ENCODE assay signal across 7 worm cellular contexts in genomic region chrIII:6863901-6864300, ce11.
A peak's percentile ranks its signal among the peaks of the same experiment; 100 is the strongest.
TF ChIP-seq lines count a peak whose summit lies in the region.

TSS of gene sma-3 (minus strand) at chrIII:6863968.

TF ChIP-seq in whole organism, L1 larva, 84 proteins besides CTCF, POLR2A, EP300 and RAD21 (continues in another document):
- no peak for TF ChIP-seq aha-1 (tag; optimal IDR thresholded peaks at IDR 0.05; lab: Kevin White, UChicago)
- no peak for TF ChIP-seq nhr-19 (GFP tag; conservative IDR thresholded peaks at IDR 0.05; lab: Robert Waterston, UW)
- no peak for TF ChIP-seq C34B4.2 (tag; optimal IDR thresholded peaks at IDR 0.05; lab: Kevin White, UChicago)
- peak; percentile 3 for TF ChIP-seq snu-23 (GFP tag; optimal IDR thresholded peaks at IDR 0.05; lab: Kevin White, UChicago)
- TF ChIP-seq Y116A8C.19 (tag; optimal IDR thresholded peaks at IDR 0.05; lab: Kevin White, UChicago; ENCODE audit: borderline replicate concordance) = no peak
- TF ChIP-seq nhr-85 (tag; lab: Kevin White, UChicago) = no peak
- TF ChIP-seq efl-3 (GFP tag; optimal IDR thresholded peaks at IDR 0.05; lab: Kevin White, UChicago) = no peak
- no peak for TF ChIP-seq ceh-8 (GFP tag; optimal IDR thresholded peaks at IDR 0.05; lab: Kevin White, UChicago)
- TF ChIP-seq unc-130 (tag; optimal IDR thresholded peaks at IDR 0.05; lab: Kevin White, UChicago) = no peak
- peak in 1 of 2 experiments; percentile 22 for TF ChIP-seq lin-35 (GFP tag; optimal IDR thresholded peaks at IDR 0.05; lab: Kevin White, UChicago)
- no peak for TF ChIP-seq nhr-76 (tag; optimal IDR thresholded peaks at IDR 0.05; lab: Kevin White, UChicago)
- TF ChIP-seq lin-13 (GFP tag; optimal IDR thresholded peaks at IDR 0.05; lab: Kevin White, UChicago) = no peak
- no peak for TF ChIP-seq alr-1 (tag; optimal IDR thresholded peaks at IDR 0.05; lab: Kevin White, UChicago; ENCODE audit: borderline replicate concordance)

TF ChIP-seq in whole organism, L2 larva, 48 proteins besides CTCF, POLR2A, EP300 and RAD21 (continues in another document):
- TF ChIP-seq crh-2 (tag; optimal IDR thresholded peaks at IDR 0.05; lab: Kevin White, UChicago) = peak; percentile 19
- no peak for TF ChIP-seq snpc-4 (tag; optimal IDR thresholded peaks at IDR 0.05; lab: Kevin White, UChicago)
- TF ChIP-seq ZK546.5 (tag; optimal IDR thresholded peaks at IDR 0.05; lab: Kevin White, UChicago) = no peak
- TF ChIP-seq C34F6.9 (tag; optimal IDR thresholded peaks at IDR 0.05; lab: Kevin White, UChicago) = peak; percentile 49
- TF ChIP-seq alr-1 (tag; optimal IDR thresholded peaks at IDR 0.05; lab: Kevin White, UChicago) = no peak
- TF ChIP-seq nhr-129 (tag; optimal IDR thresholded peaks at IDR 0.05; lab: Kevin White, UChicago) = peak; percentile 1
- no peak for TF ChIP-seq sem-4 (tag; optimal IDR thresholded peaks at IDR 0.05; lab: Kevin White, UChicago)
- TF ChIP-seq elt-1 (tag; optimal IDR thresholded peaks at IDR 0.05; lab: Kevin White, UChicago) = no peak
- no peak for TF ChIP-seq F13H6.1 (tag; optimal IDR thresholded peaks at IDR 0.05; lab: Kevin White, UChicago)
- no peak for TF ChIP-seq peb-1 (tag; optimal IDR thresholded peaks at IDR 0.05; lab: Kevin White, UChicago)
- TF ChIP-seq egl-27 (tag; optimal IDR thresholded peaks at IDR 0.05; lab: Kevin White, UChicago) = no peak
- no peak for TF ChIP-seq ceh-82 (tag; optimal IDR thresholded peaks at IDR 0.05; lab: Kevin White, UChicago)
- TF ChIP-seq nhr-11 (tag; optimal IDR thresholded peaks at IDR 0.05; lab: Kevin White, UChicago) = no peak
- TF ChIP-seq mbf-1 (tag; optimal IDR thresholded peaks at IDR 0.05; lab: Kevin White, UChicago) = no peak

TF ChIP-seq in whole organism, L3 larva, 47 proteins besides CTCF, POLR2A, EP300 and RAD21:
- peak; percentile 21 for TF ChIP-seq nfya-1 (tag; optimal IDR thresholded peaks at IDR 0.05; lab: Kevin White, UChicago; ENCODE audit: insufficient read depth)
- TF ChIP-seq aly-2 (tag; optimal IDR thresholded peaks at IDR 0.05; lab: Kevin White, UChicago) = no peak
- TF ChIP-seq nhr-23 (tag; optimal IDR thresholded peaks at IDR 0.05; lab: Kevin White, UChicago) = peak; percentile 15
- TF ChIP-seq ceh-28 (tag; optimal IDR thresholded peaks at IDR 0.05; lab: Kevin White, UChicago) = peak; percentile 69
- peak; percentile 73 for TF ChIP-seq elt-2 (tag; optimal IDR thresholded peaks at IDR 0.05; lab: Kevin White, UChicago)
- TF ChIP-seq elt-3 (tag; optimal IDR thresholded peaks at IDR 0.05; lab: Kevin White, UChicago) = peak in 2 of 3 experiments; percentile 47 to 50
- peak; percentile 60 for TF ChIP-seq pqm-1 (tag; optimal IDR thresholded peaks at IDR 0.05; lab: Kevin White, UChicago)
- no peak for TF ChIP-seq eor-1 (tag; optimal IDR thresholded peaks at IDR 0.05; lab: Kevin White, UChicago)
- TF ChIP-seq snpc-4 (tag; optimal IDR thresholded peaks at IDR 0.05; lab: Kevin White, UChicago) = no peak
- TF ChIP-seq pha-4 (tag; optimal IDR thresholded peaks at IDR 0.05; lab: Kevin White, UChicago) = peak; percentile 75

TF ChIP-seq in whole organism, L4 larva, 104 proteins besides CTCF, POLR2A, EP300 and RAD21 (continues in another document):
- TF ChIP-seq gei-8 (GFP tag; optimal IDR thresholded peaks at IDR 0.05; lab: Kevin White, UChicago) (no peak), zag-1 (tag; optimal IDR thresholded peaks at IDR 0.05; lab: Kevin White, UChicago) (no peak), lin-15B (tag; optimal IDR thresholded peaks at IDR 0.05; lab: Kevin White, UChicago) (no peak), madf-9 (GFP tag; conservative IDR thresholded peaks at IDR 0.05; lab: Robert Waterston, UW) (no peak), fkh-10 (GFP tag; optimal IDR thresholded peaks at IDR 0.05; lab: Kevin White, UChicago) (no peak), dmd-8 (GFP tag; IDR thresholded peaks at IDR 0.05; lab: Robert Waterston, UW) (no peak), ces-1 (GFP tag; optimal IDR thresholded peaks at IDR 0.05; lab: Kevin White, UChicago) (no peak), hif-1 (tag; optimal IDR thresholded peaks at IDR 0.05; lab: Kevin White, UChicago) (no peak), Y75B8A.6 (GFP tag; IDR thresholded peaks at IDR 0.05; lab: Robert Waterston, UW) (no peak), saeg-2 (GFP tag; IDR thresholded peaks at IDR 0.05; lab: Robert Waterston, UW) (no peak), F37D6.2 (tag; optimal IDR thresholded peaks at IDR 0.05; lab: Kevin White, UChicago) (no peak), spr-3 (GFP tag; optimal IDR thresholded peaks at IDR 0.05; lab: Kevin White, UChicago) (no peak), lir-3 (tag; optimal IDR thresholded peaks at IDR 0.05; lab: Kevin White, UChicago) (no peak), dmd-6 (GFP tag; IDR thresholded peaks at IDR 0.05; lab: Robert Waterston, UW) (peak; percentile 55; the same call in 1 of the 2 replicates), zip-11 (GFP tag; IDR thresholded peaks at IDR 0.05; lab: Robert Waterston, UW) (no peak), nhr-237 (tag; optimal IDR thresholded peaks at IDR 0.05; lab: Kevin White, UChicago) (no peak)

TF ChIP-seq in whole organism, late embryonic, 69 proteins besides CTCF, POLR2A, EP300 and RAD21:
- TF ChIP-seq tbx-2 (tag; optimal IDR thresholded peaks at IDR 0.05; lab: Kevin White, UChicago) (no peak), ceh-9 (tag; optimal IDR thresholded peaks at IDR 0.05; lab: Kevin White, UChicago) (no peak), elt-2 (tag; optimal IDR thresholded peaks at IDR 0.05; lab: Kevin White, UChicago) (peak; percentile 12), ama-1 (optimal IDR thresholded peaks at IDR 0.05; lab: Kevin White, UChicago) (no peak)

TF ChIP-seq in whole organism, mixed stage, embryonic, 35 proteins besides CTCF, POLR2A, EP300 and RAD21:
- no peak for TF ChIP-seq sem-2 (GFP tag; optimal IDR thresholded peaks at IDR 0.05; lab: Kevin White, UChicago)
- TF ChIP-seq ceh-39 (tag; optimal IDR thresholded peaks at IDR 0.05; lab: Kevin White, UChicago) = no peak
- no peak for TF ChIP-seq mep-1 (tag; optimal IDR thresholded peaks at IDR 0.05; lab: Kevin White, UChicago)
- peak; percentile 47 for TF ChIP-seq blmp-1 (tag; optimal IDR thresholded peaks at IDR 0.05; lab: Kevin White, UChicago)

TF ChIP-seq in whole organism, young adult, 124 proteins besides CTCF, POLR2A, EP300 and RAD21:
- TF ChIP-seq nhr-80 (tag; optimal IDR thresholded peaks at IDR 0.05; lab: Kevin White, UChicago) = peak; percentile 72
- no peak for TF ChIP-seq Y56A3A.18 (GFP tag; IDR thresholded peaks at IDR 0.05; lab: Robert Waterston, UW)
- TF ChIP-seq lag-1 (GFP tag; IDR thresholded peaks at IDR 0.05; lab: Robert Waterston, UW) = no peak
